Fruit fly (Drosophila melanogaster) whole organism, prepupa: ENCODE results near the gene CG43618.
A peak's percentile ranks its signal among the peaks of the same experiment; 100 is the strongest.

Experiments used
- CG10631 ChIP-seq: fragments of 200-800 bp; sonication (Bioruptor generic); optimal IDR thresholded peaks from 2 replicates; lab custom pipeline; 2016; ENCODE audit warnings: missing biosample characterization, missing genetic modification characterization
- CG11294 ChIP-seq: fragments of 200-800 bp; sonication (Bioruptor generic); IDR thresholded peaks from 2 replicates; pipeline ENCODE4 v1.3.6; 2022; ENCODE audit warnings: missing biosample characterization, missing genetic modification characterization
- CG15336 ChIP-seq: fragments of 200-800 bp; sonication (Bioruptor generic); IDR thresholded peaks from 2 replicates; pipeline ENCODE4 v1.3.6; 2022; ENCODE audit warnings: missing biosample characterization, missing genetic modification characterization
- CG16779 ChIP-seq: fragments of 200-800 bp; sonication (Bioruptor generic); optimal IDR thresholded peaks from 3 replicates; lab custom pipeline; 2017; ENCODE audit warnings: missing biosample characterization, mild to moderate bottlenecking, missing genetic modification characterization
- CG32006 ChIP-seq: fragments of 200-800 bp; sonication (Bioruptor generic); optimal IDR thresholded peaks from 3 replicates; lab custom pipeline; 2017; ENCODE audit warnings: missing biosample characterization, mild to moderate bottlenecking, missing genetic modification characterization
- CG34406 ChIP-seq: fragments of 200-800 bp; sonication (Bioruptor generic); optimal IDR thresholded peaks from 3 replicates; lab custom pipeline; 2016; ENCODE audit warnings: missing biosample characterization, missing genetic modification characterization
- CG3919 ChIP-seq: fragments of 200-800 bp; sonication (Bioruptor generic); optimal IDR thresholded peaks from 3 replicates; lab custom pipeline; 2016; ENCODE audit warnings: missing biosample characterization, missing genetic modification characterization
- CG4318 ChIP-seq: fragments of 200-800 bp; sonication (Bioruptor generic); optimal IDR thresholded peaks from 3 replicates; lab custom pipeline; 2017; ENCODE audit warnings: missing biosample characterization, mild to moderate bottlenecking, missing genetic modification characterization
- CG6792 ChIP-seq: fragments of 200-800 bp; sonication (Bioruptor generic); optimal IDR thresholded peaks from 3 replicates; lab custom pipeline; 2016; ENCODE audit warnings: missing biosample characterization, missing genetic modification characterization
- CG6808 ChIP-seq: fragments of 200-800 bp; sonication (Bioruptor generic); optimal IDR thresholded peaks from 3 replicates; lab custom pipeline; 2017; ENCODE audit warnings: missing biosample characterization, missing genetic modification characterization, mild to moderate bottlenecking, moderate library complexity, missing genetic modification reagents
- CG6854 ChIP-seq: fragments of 200-800 bp; sonication (Bioruptor generic); optimal IDR thresholded peaks from 2 replicates; lab custom pipeline; 2017; ENCODE audit warnings: missing biosample characterization, mild to moderate bottlenecking, missing genetic modification characterization
- CG8119 ChIP-seq: fragments of 200-800 bp; sonication (Bioruptor generic); IDR thresholded peaks from 3 replicates; pipeline ENCODE4 v1.3.6; 2022; ENCODE audit warnings: missing biosample characterization, missing genetic modification characterization
- CG8319 ChIP-seq: fragments of 200-800 bp; sonication (Bioruptor generic); optimal IDR thresholded peaks from 3 replicates; lab custom pipeline; 2016; ENCODE audit warnings: missing biosample characterization, missing genetic modification characterization
- CG8632 ChIP-seq: fragments of 200-800 bp; sonication (Bioruptor generic); optimal IDR thresholded peaks from 3 replicates; lab custom pipeline; 2016; ENCODE audit warnings: missing biosample characterization, missing genetic modification characterization
- CG9139 ChIP-seq: fragments of 200-800 bp; sonication (Bioruptor generic); optimal IDR thresholded peaks from 3 replicates; lab custom pipeline; 2017; ENCODE audit warnings: missing biosample characterization, mild to moderate bottlenecking, missing genetic modification characterization
- Eip75B ChIP-seq: fragments of 200-800 bp; sonication (Bioruptor generic); optimal IDR thresholded peaks from 3 replicates; lab custom pipeline; 2016; ENCODE audit warnings: missing biosample characterization, missing genetic modification characterization
- Eip78C ChIP-seq: fragments of 200-800 bp; sonication (Bioruptor generic); peaks from one replicate; lab custom pipeline; 2016; ENCODE audit warnings: missing biosample characterization, missing genetic modification characterization
- Eip93F ChIP-seq: fragments of 200-800 bp; sonication (Bioruptor generic); optimal IDR thresholded peaks from 2 replicates; lab custom pipeline; 2016; ENCODE audit warnings: missing biosample characterization, mild to moderate bottlenecking, missing genetic modification characterization
- Ets21C ChIP-seq: fragments of 200-800 bp; sonication (Bioruptor generic); optimal IDR thresholded peaks from 3 replicates; lab custom pipeline; 2016; ENCODE audit warnings: missing biosample characterization, missing genetic modification characterization
- Hr38 ChIP-seq: sonication (Bioruptor generic); optimal IDR thresholded peaks from 2 replicates; lab custom pipeline; 2016; ENCODE audit warnings: missing biosample characterization, missing genetic modification characterization
- Hr39 ChIP-seq: fragments of 200-800 bp; sonication (Bioruptor generic); optimal IDR thresholded peaks from 2 replicates; lab custom pipeline; 2016; ENCODE audit warnings: missing biosample characterization, missing genetic modification characterization
- Hr4 ChIP-seq: fragments of 200-800 bp; sonication (Bioruptor generic); optimal IDR thresholded peaks from 3 replicates; lab custom pipeline; 2016; ENCODE audit warnings: missing biosample characterization, missing genetic modification characterization
- Lpt ChIP-seq: fragments of 200-800 bp; sonication (Bioruptor generic); optimal IDR thresholded peaks from 3 replicates; lab custom pipeline; 2016; ENCODE audit warnings: missing biosample characterization, missing genetic modification characterization
- Met ChIP-seq: fragments of 200-800 bp; sonication (Bioruptor generic); optimal IDR thresholded peaks from 3 replicates; lab custom pipeline; 2016; ENCODE audit warnings: missing biosample characterization, missing genetic modification characterization
- OdsH ChIP-seq: fragments of 200-800 bp; sonication (Bioruptor generic); optimal IDR thresholded peaks from 3 replicates; lab custom pipeline; 2016; ENCODE audit warnings: missing biosample characterization, missing genetic modification characterization
- Smox ChIP-seq: fragments of 200-800 bp; sonication (Bioruptor generic); optimal IDR thresholded peaks from 3 replicates; lab custom pipeline; 2016; ENCODE audit warnings: missing biosample characterization, missing genetic modification characterization
- achi ChIP-seq: fragments of 200-800 bp; sonication (Bioruptor generic); optimal IDR thresholded peaks from 3 replicates; lab custom pipeline; 2016; ENCODE audit warnings: missing biosample characterization, missing genetic modification characterization
- acj6 ChIP-seq: fragments of 200-800 bp; sonication (Bioruptor generic); optimal IDR thresholded peaks from 3 replicates; lab custom pipeline; 2016; ENCODE audit warnings: missing biosample characterization, missing genetic modification characterization
- cyc ChIP-seq: fragments of 200-800 bp; sonication (Bioruptor generic); optimal IDR thresholded peaks from 3 replicates; lab custom pipeline; 2016; ENCODE audit warnings: missing biosample characterization, missing genetic modification characterization
- dac ChIP-seq: fragments of 200-800 bp; sonication (Bioruptor generic); optimal IDR thresholded peaks from 2 replicates; lab custom pipeline; 2017; ENCODE audit warnings: missing biosample characterization, mild to moderate bottlenecking, missing genetic modification characterization
- dsx ChIP-seq: fragments of 200-800 bp; optimal IDR thresholded peaks from 3 replicates; lab custom pipeline; 2019; ENCODE audit warnings: missing biosample characterization, mild to moderate bottlenecking, missing genetic modification characterization, moderate library complexity; ENCODE audit not compliant: poor library complexity, severe bottlenecking
- eg ChIP-seq: fragments of 200-800 bp; sonication (Bioruptor generic); IDR thresholded peaks from 3 replicates; pipeline ENCODE4 v1.3.6; 2022; ENCODE audit warnings: missing biosample characterization, missing genetic modification characterization
- esn ChIP-seq: fragments of 200-800 bp; sonication (Bioruptor generic); optimal IDR thresholded peaks from 2 replicates; lab custom pipeline; 2016; ENCODE audit warnings: missing biosample characterization, mild to moderate bottlenecking, missing genetic modification characterization, moderate library complexity
- fd59A ChIP-seq: fragments of 200-800 bp; sonication (Bioruptor generic); optimal IDR thresholded peaks from 2 replicates; lab custom pipeline; 2017; ENCODE audit warnings: missing biosample characterization, mild to moderate bottlenecking, missing genetic modification characterization, missing genetic modification reagents
- fd85E ChIP-seq: fragments of 200-800 bp; sonication (Bioruptor generic); optimal IDR thresholded peaks from 3 replicates; lab custom pipeline; 2016; ENCODE audit warnings: missing biosample characterization, missing genetic modification characterization
- fkh ChIP-seq: fragments of 200-800 bp; sonication (Bioruptor generic); optimal IDR thresholded peaks from 3 replicates; lab custom pipeline; 2017; ENCODE audit warnings: missing biosample characterization, mild to moderate bottlenecking, missing genetic modification characterization, moderate library complexity
- lz ChIP-seq: fragments of 200-800 bp; sonication (Bioruptor generic); optimal IDR thresholded peaks from 3 replicates; lab custom pipeline; 2016; ENCODE audit warnings: missing biosample characterization, missing genetic modification characterization
- net ChIP-seq: fragments of 200-800 bp; sonication (Bioruptor generic); optimal IDR thresholded peaks from 3 replicates; lab custom pipeline; 2016; ENCODE audit warnings: missing biosample characterization, missing genetic modification characterization
- pdm3 ChIP-seq: fragments of 200-800 bp; sonication (Bioruptor generic); optimal IDR thresholded peaks from 3 replicates; lab custom pipeline; 2016; ENCODE audit warnings: missing biosample characterization, missing genetic modification characterization
- salr ChIP-seq, 2 experiments: fragments of 200-800 bp; sonication (Bioruptor generic); optimal IDR thresholded peaks; 3 replicates each; lab custom pipeline; 2016 to 2018; ENCODE audit warnings: missing biosample characterization in 2 of 2, missing genetic modification characterization in 2 of 2, mild to moderate bottlenecking in 1 of 2
- spab ChIP-seq: fragments of 200-800 bp; sonication (Bioruptor generic); optimal IDR thresholded peaks from 2 replicates; lab custom pipeline; 2017; ENCODE audit warnings: missing biosample characterization, mild to moderate bottlenecking, missing genetic modification characterization, missing genetic modification reagents
- ss ChIP-seq, 2 experiments: fragments of 200-800 bp; sonication (Bioruptor generic); optimal IDR thresholded peaks; 2 replicates in 1 of 2; 3 replicates in 1 of 2; lab custom pipeline; 2017 to 2018; ENCODE audit warnings: mild to moderate bottlenecking in 2 of 2, missing biosample characterization in 2 of 2, missing genetic modification characterization in 2 of 2, moderate library complexity in 1 of 2
- topi ChIP-seq: fragments of 200-800 bp; sonication (Bioruptor generic); optimal IDR thresholded peaks from 3 replicates; lab custom pipeline; 2016; ENCODE audit warnings: missing biosample characterization, missing genetic modification characterization
- vri ChIP-seq: fragments of 200-800 bp; sonication (Bioruptor generic); optimal IDR thresholded peaks from 3 replicates; lab custom pipeline; 2016; ENCODE audit warnings: missing biosample characterization, mild to moderate bottlenecking, missing genetic modification characterization

CG43618 gene

DNA sequence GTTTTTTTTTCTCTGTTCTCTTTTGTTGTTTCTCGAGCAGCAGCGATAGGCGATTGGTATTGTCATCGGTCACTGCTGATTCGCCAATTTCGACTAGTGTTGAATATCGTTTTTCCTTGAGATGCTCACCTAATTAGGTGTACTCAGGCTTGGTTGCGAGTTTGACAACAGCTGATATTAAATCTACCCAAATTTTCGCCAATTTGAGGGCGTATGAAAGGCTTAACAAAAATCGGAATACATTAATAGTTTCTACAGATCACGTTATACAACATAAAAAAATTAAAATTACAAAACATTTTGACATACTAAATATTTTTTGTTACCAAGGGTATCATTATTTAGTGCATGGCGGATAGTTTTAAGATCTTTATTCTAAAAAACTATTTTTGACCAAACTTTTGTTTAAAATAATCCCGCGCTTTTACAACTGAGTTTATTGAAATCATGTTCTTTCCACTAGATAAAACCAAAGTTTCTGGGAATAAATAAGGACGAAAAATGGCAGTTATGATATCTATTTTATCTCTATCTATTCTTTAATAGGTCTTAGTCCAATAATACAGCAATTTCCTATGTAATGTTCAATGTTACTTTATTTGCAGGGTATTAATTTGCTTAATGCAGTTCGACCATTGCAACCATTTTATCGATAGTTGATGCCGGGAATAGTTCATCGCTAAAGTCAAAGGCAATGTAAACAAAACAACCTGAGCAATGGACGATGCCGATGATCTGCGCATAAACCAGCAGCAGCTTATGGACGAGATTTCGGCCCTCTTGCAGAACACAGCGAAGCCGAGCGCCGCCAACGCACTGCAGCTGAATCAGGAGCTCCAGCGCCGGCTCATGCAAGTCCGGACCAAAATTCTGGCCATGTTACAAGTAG, 35.6 kb upstream of the CG43618 start, which contains the start of the genes CG10435 and Pbp95 (continued):
- TF ChIP-seq Met (GFP tag; lab: Kevin White, UChicago) (no peak), spab (no peak), CG32006 (no peak), fd59A (GFP tag; lab: Kevin White, UChicago) (no peak), CG9139 (GFP tag; lab: Kevin White, UChicago) (no peak), ss (GFP tag; optimal IDR thresholded peaks at IDR 0.05; lab: Kevin White, UChicago) (no peak), acj6 (GFP tag; lab: Kevin White, UChicago) (no peak), Hr39 (GFP tag; lab: Kevin White, UChicago) (peak; percentile 54), CG4318 (GFP tag; lab: Kevin White, UChicago) (no peak)

DNA sequence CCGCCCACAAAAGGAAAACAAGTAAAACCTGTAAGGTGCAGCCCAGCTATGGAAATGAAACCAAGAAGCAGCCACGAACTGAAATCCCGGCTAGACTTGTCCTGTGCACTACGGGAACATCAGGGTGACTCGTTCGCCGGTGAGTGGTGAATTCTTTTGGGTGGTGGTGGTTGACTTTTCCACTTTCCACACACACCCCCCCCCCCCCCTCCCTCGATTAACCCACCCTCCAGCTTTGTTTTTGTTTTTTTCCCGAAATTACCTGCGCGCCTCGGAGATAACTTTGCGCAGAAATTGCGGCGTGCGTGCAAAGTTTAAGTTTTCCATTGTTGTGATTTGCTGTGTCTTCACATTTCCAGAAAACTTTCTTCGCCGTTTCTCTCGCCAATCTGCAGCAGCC, 22.5 kb upstream of the CG43618 start:
- TF ChIP-seq fkh (GFP tag; lab: Kevin White, UChicago) (no peak), acj6 (GFP tag; lab: Kevin White, UChicago) (no peak), Eip93F (no peak), eg (GFP tag; lab: Robert Waterston, UW) (no peak), Hr38 (GFP tag; lab: Kevin White, UChicago) (no peak), CG8319 (GFP tag; lab: Kevin White, UChicago) (no peak)

DNA sequence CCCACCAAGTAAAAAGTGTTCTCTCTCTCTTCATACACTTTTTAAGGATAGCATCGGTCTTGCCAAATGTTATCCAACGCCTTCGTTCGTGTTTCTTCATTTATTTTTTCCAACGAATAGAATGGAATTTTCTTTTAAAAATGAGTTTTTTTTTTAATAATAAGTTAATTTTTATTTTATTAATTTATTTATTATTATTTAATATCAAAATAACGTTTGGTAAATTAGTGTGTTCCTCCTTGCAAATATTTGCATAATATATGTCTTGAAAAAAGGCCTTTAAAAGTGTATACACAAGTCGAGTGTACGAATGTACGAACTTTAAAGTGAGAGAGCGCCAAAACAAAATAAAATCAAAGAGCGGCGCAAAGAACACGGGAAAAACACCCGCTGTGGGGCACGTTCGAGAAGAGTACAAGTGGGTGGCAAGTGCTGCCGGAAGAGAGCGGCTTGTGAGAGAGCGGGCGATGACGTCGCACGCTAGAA, 21.7 kb upstream of the CG43618 start:
- TF ChIP-seq CG11294 (GFP tag; lab: Robert Waterston, UW) (peak; percentile 52; the same call in 1 of the 2 replicates), net (GFP tag; lab: Kevin White, UChicago) (peak; percentile 87), lz (GFP tag; lab: Kevin White, UChicago) (peak; percentile 80), spab (peak; percentile 74), acj6 (GFP tag; lab: Kevin White, UChicago) (peak; percentile 85), Lpt (GFP tag; lab: Kevin White, UChicago) (peak; percentile 74), Eip93F (peak; percentile 42), esn (peak; percentile 91), CG8632 (GFP tag; lab: Kevin White, UChicago) (peak; percentile 94), Hr39 (GFP tag; lab: Kevin White, UChicago) (peak; percentile 63), Hr4 (GFP tag; lab: Kevin White, UChicago) (peak; percentile 84), vri (peak; percentile 65), CG10631 (peak; percentile 92), CG3919 (GFP tag; lab: Kevin White, UChicago) (peak; percentile 72), fd85E (peak; percentile 54), CG34406 (GFP tag; lab: Kevin White, UChicago) (peak; percentile 92), Smox (GFP tag; lab: Kevin White, UChicago) (no peak), dsx (GFP tag; lab: Kevin White, UChicago) (peak; percentile 85), Ets21C (GFP tag; lab: Kevin White, UChicago) (no peak), Eip75B (GFP tag; lab: Kevin White, UChicago) (peak; percentile 77), cyc (peak; percentile 25), fkh (GFP tag; lab: Kevin White, UChicago) (no peak), CG4318 (GFP tag; lab: Kevin White, UChicago) (peak; percentile 89), eg (GFP tag; lab: Robert Waterston, UW) (peak; percentile 53; the same call in 2 of the 3 replicates), dac (GFP tag; lab: Kevin White, UChicago) (peak; percentile 66), pdm3 (GFP tag; lab: Kevin White, UChicago) (peak; percentile 76), CG6854 (GFP tag; lab: Kevin White, UChicago) (peak; percentile 74), achi (GFP tag; lab: Kevin White, UChicago) (peak; percentile 92), CG16779 (tag; lab: Kevin White, UChicago) (peak; percentile 91), CG15336 (GFP tag; lab: Robert Waterston, UW) (peak; percentile 88), OdsH (peak; percentile 89), CG8119 (GFP tag; lab: Robert Waterston, UW) (peak; percentile 93), CG6808 (peak; percentile 75), CG6792 (GFP tag; lab: Kevin White, UChicago) (peak; percentile 87), topi (GFP tag; lab: Kevin White, UChicago) (no peak), Eip78C (peak; percentile 95), salr (GFP tag; optimal IDR thresholded peaks at IDR 0.05; lab: Kevin White, UChicago) (peak; percentile 37 to 97)
